Worm (Caenorhabditis elegans) whole organism, L1 larva: Measurements from ENCODE around the gene fbxa-213.

Source experiments
- C16A3.4 ChIP-seq: fragments of 150-350 bp; optimal IDR thresholded peaks from 2 replicates; lab custom pipeline; 2014; ENCODE audit warnings: missing biosample characterization, missing genetic modification characterization
- C34B4.2 ChIP-seq: sonication (generic microtip); optimal IDR thresholded peaks from 2 replicates; lab custom pipeline; 2017; ENCODE audit warnings: mild to moderate bottlenecking, missing genetic modification characterization, missing compliant biosample characterization
- Y116A8C.19 ChIP-seq: sonication (generic microtip); optimal IDR thresholded peaks from 2 replicates; lab custom pipeline; 2016; ENCODE audit warnings: missing compliant biosample characterization, missing genetic modification characterization, borderline replicate concordance
- alr-1 ChIP-seq: fragments of 200-800 bp; sonication (Bioruptor generic); optimal IDR thresholded peaks from 2 replicates; lab custom pipeline; 2018; ENCODE audit warnings: borderline replicate concordance, mild to moderate bottlenecking, missing genetic modification characterization, missing compliant biosample characterization
- aly-2 ChIP-seq: fragments of 150-350 bp; optimal IDR thresholded peaks from 2 replicates; lab custom pipeline; 2014; ENCODE audit warnings: missing biosample characterization, missing genetic modification characterization
- blmp-1 ChIP-seq: fragments of 150-350 bp; optimal IDR thresholded peaks from 2 replicates; lab custom pipeline; 2014; ENCODE audit warnings: missing biosample characterization, missing genetic modification characterization
- ceh-8 ChIP-seq: fragments of 200-800 bp; sonication (Bioruptor generic); optimal IDR thresholded peaks from 2 replicates; lab custom pipeline; 2018; ENCODE audit warnings: mild to moderate bottlenecking, missing genetic modification characterization, moderate library complexity, missing compliant biosample characterization
- ceh-88 ChIP-seq: fragments of 200-800 bp; sonication (Bioruptor generic); IDR thresholded peaks from 2 replicates; pipeline ENCODE4 v1.3.6; 2022; ENCODE audit warnings: missing genetic modification characterization, missing compliant biosample characterization
- ceh-90 ChIP-seq: sonication (generic microtip); optimal IDR thresholded peaks from 2 replicates; lab custom pipeline; 2016; ENCODE audit warnings: missing genetic modification characterization, missing compliant biosample characterization
- ces-1 ChIP-seq: fragments of 150-350 bp; optimal IDR thresholded peaks from 2 replicates; lab custom pipeline; 2014; ENCODE audit warnings: missing biosample characterization, missing genetic modification reagents, missing genetic modification characterization
- dpl-1 ChIP-seq, 3 experiments: fragments of 150-350 bp in 2 of 3; sonication (generic microtip) in 1 of 3; optimal IDR thresholded peaks; 2 replicates each; lab custom pipeline; 2014 to 2017; ENCODE audit warnings: missing biosample characterization in 3 of 3, missing genetic modification characterization in 3 of 3, missing genetic modification reagents in 3 of 3
- efl-1 ChIP-seq, 4 experiments: fragments of 150-350 bp; optimal IDR thresholded peaks in 3 of 4; peaks in 1 of 4; 1 replicate in 1 of 4; 2 replicates in 3 of 4; lab custom pipeline; 2014; ENCODE audit warnings: missing biosample characterization in 2 of 4, missing genetic modification characterization in 2 of 4, missing genetic modification reagents in 2 of 4
- egl-27 ChIP-seq, 2 experiments: fragments of 150-350 bp in 1 of 2; sonication (generic microtip); optimal IDR thresholded peaks; 3 replicates each; lab custom pipeline; 2017 to 2018; ENCODE audit warnings: missing biosample characterization in 2 of 2, missing genetic modification characterization in 2 of 2, missing genetic modification reagents in 2 of 2
- elt-3 ChIP-seq, 6 experiments: fragments of 150-350 bp in 1 of 6; sonication (generic microtip); optimal IDR thresholded peaks; 2 replicates each; lab custom pipeline; 2017 to 2018; ENCODE audit warnings: missing biosample characterization in 6 of 6, missing genetic modification characterization in 6 of 6, inconsistent platforms in 1 of 6
- fkh-8 ChIP-seq: sonication (generic microtip); optimal IDR thresholded peaks from 2 replicates; lab custom pipeline; 2016; ENCODE audit warnings: mild to moderate bottlenecking, missing genetic modification characterization, missing compliant biosample characterization
- grh-1 ChIP-seq: fragments of 200-800 bp; sonication (Bioruptor generic); IDR thresholded peaks from 2 replicates; pipeline ENCODE4 v1.3.6; 2022; ENCODE audit warnings: missing genetic modification reagents, missing genetic modification characterization, missing compliant biosample characterization
- hlh-4 ChIP-seq: sonication (generic microtip); optimal IDR thresholded peaks from 2 replicates; lab custom pipeline; 2016; ENCODE audit warnings: mild to moderate bottlenecking, missing genetic modification characterization, missing compliant biosample characterization
- irx-1 ChIP-seq: sonication (generic microtip); optimal IDR thresholded peaks from 2 replicates; lab custom pipeline; 2016; ENCODE audit warnings: missing genetic modification characterization, missing compliant biosample characterization
- jun-1 ChIP-seq: fragments of 150-350 bp; optimal IDR thresholded peaks from 2 replicates; lab custom pipeline; 2014; ENCODE audit warnings: missing biosample characterization, missing genetic modification reagents, missing genetic modification characterization
- lin-15B ChIP-seq: fragments of 150-350 bp; sonication (generic microtip); optimal IDR thresholded peaks from 3 replicates; lab custom pipeline; 2014; ENCODE audit warnings: missing biosample characterization, missing genetic modification characterization
- lin-35 ChIP-seq, 2 experiments: fragments of 150-350 bp; optimal IDR thresholded peaks; 2 replicates each; lab custom pipeline; 2014; ENCODE audit warnings: missing biosample characterization in 2 of 2, missing genetic modification characterization in 2 of 2, missing genetic modification reagents in 2 of 2
- lin-39 ChIP-seq: fragments of 150-350 bp; optimal IDR thresholded peaks from 2 replicates; lab custom pipeline; 2014; ENCODE audit warnings: missing biosample characterization, missing genetic modification reagents, missing genetic modification characterization
- lir-3 ChIP-seq: sonication (generic microtip); optimal IDR thresholded peaks from 2 replicates; lab custom pipeline; 2016; ENCODE audit warnings: mild to moderate bottlenecking, missing genetic modification characterization, moderate library complexity, missing compliant biosample characterization; ENCODE audit not compliant: poor library complexity
- lsy-2 ChIP-seq, 2 experiments: fragments of 150-350 bp; optimal IDR thresholded peaks; 2 replicates each; lab custom pipeline; 2014; ENCODE audit warnings: missing biosample characterization in 2 of 2, missing genetic modification characterization in 2 of 2
- mdl-1 ChIP-seq, 2 experiments: fragments of 150-350 bp; optimal IDR thresholded peaks; 2 replicates each; lab custom pipeline; 2014 to 2017; ENCODE audit warnings: missing biosample characterization in 2 of 2, missing genetic modification characterization in 2 of 2, inconsistent platforms in 1 of 2
- nhr-19 ChIP-seq: fragments of 200-800 bp; sonication (Bioruptor generic); conservative IDR thresholded peaks from 2 replicates; pipeline ENCODE4 v1.3.6; 2022; ENCODE audit warnings: missing genetic modification characterization, missing compliant biosample characterization
- nhr-237 ChIP-seq: fragments of 150-350 bp; optimal IDR thresholded peaks from 2 replicates; lab custom pipeline; 2014; ENCODE audit warnings: missing biosample characterization, missing genetic modification characterization
- pag-3 ChIP-seq: sonication (generic microtip); optimal IDR thresholded peaks from 2 replicates; lab custom pipeline; 2017; ENCODE audit warnings: missing genetic modification characterization, mild to moderate bottlenecking, missing compliant biosample characterization, antibody characterized with exemption, borderline replicate concordance; ENCODE audit not compliant: insufficient read depth
- pqm-1 ChIP-seq: sonication (generic microtip); optimal IDR thresholded peaks from 3 replicates; lab custom pipeline; 2017; ENCODE audit warnings: missing biosample characterization, missing genetic modification characterization
- skn-1 ChIP-seq: fragments of 150-350 bp; optimal IDR thresholded peaks from 2 replicates; lab custom pipeline; 2014; ENCODE audit warnings: missing biosample characterization, missing genetic modification characterization
- unc-30 ChIP-seq: sonication (generic microtip); optimal IDR thresholded peaks from 2 replicates; lab custom pipeline; 2017; ENCODE audit warnings: missing biosample characterization, missing genetic modification characterization
- unc-62 ChIP-seq: fragments of 150-350 bp; optimal IDR thresholded peaks from 2 replicates; lab custom pipeline; 2014; ENCODE audit warnings: missing biosample characterization, missing genetic modification reagents, missing genetic modification characterization
- unc-98 ChIP-seq: fragments of 200-800 bp; sonication (Bioruptor generic); IDR thresholded peaks from 2 replicates; pipeline ENCODE4 v1.3.6; 2022; ENCODE audit warnings: missing genetic modification characterization, missing compliant biosample characterization

fbxa-213 gene

DNA sequence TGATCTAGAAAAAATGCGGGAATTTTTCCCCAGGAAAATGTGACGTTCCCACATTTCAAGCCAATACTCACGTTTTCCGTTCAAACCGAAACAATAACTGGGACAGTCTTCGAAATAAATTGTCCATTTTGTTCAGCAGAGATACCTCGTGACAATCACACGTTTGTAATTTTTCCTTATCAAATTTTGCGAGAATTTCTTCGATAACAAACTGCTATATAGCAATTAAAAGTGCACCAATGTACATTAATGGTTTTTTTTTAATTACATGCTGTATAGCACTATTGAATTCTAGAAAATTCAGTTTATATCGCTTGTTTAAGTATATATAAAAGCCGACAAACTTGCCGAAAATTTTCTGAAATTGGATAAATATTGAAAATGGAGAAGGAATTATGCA, 2.4 kb downstream of the fbxa-213 start, which contains the start of gene R10E8.6 (continued):
- TF ChIP-seq lin-15B (tag; lab: Kevin White, UChicago) (no peak), egl-27 (tag; optimal IDR thresholded peaks at IDR 0.05; lab: Kevin White, UChicago) (no peak), ces-1 (GFP tag; lab: Kevin White, UChicago) (no peak), jun-1 (no peak), mdl-1 (tag; optimal IDR thresholded peaks at IDR 0.05; lab: Kevin White, UChicago) (no peak), efl-1 (optimal IDR thresholded peaks at IDR 0.05; lab: Kevin White, UChicago) (no peak), efl-1 (GFP tag; optimal IDR thresholded peaks at IDR 0.05 in 1 of 2; lab: Kevin White, UChicago) (peak in 1 of 2 experiments; percentile 36), lin-35 (GFP tag; optimal IDR thresholded peaks at IDR 0.05; lab: Kevin White, UChicago) (peak in 1 of 2 experiments; percentile 29), pqm-1 (tag; lab: Kevin White, UChicago) (no peak), ceh-90 (tag; lab: Kevin White, UChicago) (no peak), hlh-4 (no peak), lir-3 (tag; lab: Kevin White, UChicago) (no peak), C34B4.2 (tag; lab: Kevin White, UChicago) (no peak), lin-39 (tag; lab: Kevin White, UChicago) (no peak)

DNA sequence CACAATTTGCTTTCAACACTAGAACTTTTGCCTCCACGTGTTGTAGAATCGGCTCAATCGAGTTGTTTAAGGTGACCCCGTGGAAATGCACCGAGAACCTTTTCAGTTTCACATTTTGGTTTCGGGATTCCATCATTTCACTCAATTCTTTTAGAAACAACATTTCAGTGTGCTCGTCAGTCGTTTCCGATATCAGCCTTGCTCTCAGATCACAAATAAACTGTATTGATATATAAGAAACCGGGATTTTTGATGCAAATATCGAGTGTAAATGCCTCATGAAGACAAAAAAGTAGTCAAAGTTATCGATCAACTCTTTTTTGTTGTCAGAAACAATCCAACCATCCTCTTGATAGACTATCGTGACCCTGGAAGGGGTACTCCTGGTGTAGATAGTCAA, 3.1 kb downstream of the fbxa-213 start:
- TF ChIP-seq elt-3 (tag; optimal IDR thresholded peaks at IDR 0.05; lab: Kevin White, UChicago) (no peak), aly-2 (tag; lab: Kevin White, UChicago) (no peak), nhr-237 (tag; lab: Kevin White, UChicago) (no peak), efl-1 (optimal IDR thresholded peaks at IDR 0.05; lab: Kevin White, UChicago) (no peak), efl-1 (GFP tag; optimal IDR thresholded peaks at IDR 0.05 in 1 of 2; lab: Kevin White, UChicago) (peak in 1 of 2 experiments; percentile 75)

DNA sequence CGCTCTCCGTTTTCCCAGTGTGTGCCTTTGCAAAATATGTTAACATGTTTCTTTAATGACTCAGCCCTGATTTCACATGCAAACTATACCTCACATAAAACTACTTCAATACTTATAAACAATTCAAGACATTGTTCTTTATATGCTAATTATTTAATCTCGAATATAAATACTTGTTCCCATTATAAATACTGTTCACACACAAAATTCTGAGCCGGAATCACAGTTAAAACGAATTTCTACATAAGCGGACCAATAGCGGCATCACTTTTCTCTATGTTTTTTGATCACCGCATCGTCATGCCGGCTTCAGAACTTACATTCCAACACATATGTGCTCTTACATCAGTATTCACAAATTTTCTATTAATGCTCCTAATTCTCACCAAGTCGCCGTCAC, 14.2 kb downstream of the fbxa-213 start, which contains the start of gene R10E8.5:
R10E8.5 (plus strand) TSS at position 301 of the 400 bp plus-strand sequence.
- TF ChIP-seq unc-30 (tag; lab: Kevin White, UChicago) (no peak), skn-1 (tag; lab: Kevin White, UChicago) (no peak)
- TF ChIP-seq, all 84 proteins: peak for 0

DNA sequence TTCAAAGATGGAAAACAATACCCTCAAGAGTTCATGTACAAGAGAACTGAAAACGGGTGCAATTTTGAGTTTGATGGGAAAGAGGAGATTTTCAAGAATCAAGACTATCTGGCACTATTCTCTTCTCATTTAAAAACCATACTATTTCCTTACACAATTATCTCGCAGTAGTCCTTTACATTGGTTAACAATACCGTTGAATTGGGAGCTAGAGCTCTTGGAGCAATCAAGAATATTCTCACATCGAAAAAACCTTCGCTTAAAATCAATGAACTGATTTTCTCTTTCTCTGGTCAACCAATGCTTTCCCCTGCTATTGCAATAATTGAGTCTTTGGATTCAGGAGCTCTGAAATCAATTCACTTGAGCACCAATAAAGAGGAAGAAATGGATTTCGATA, 15.2 kb downstream of the fbxa-213 start, which contains the start of gene R10E8.2:
R10E8.2 (plus strand) TSS at position 301 of the 400 bp plus-strand sequence.
- TF ChIP-seq dpl-1 (GFP tag; optimal IDR thresholded peaks at IDR 0.05; lab: Kevin White, UChicago) = no peak
- TF ChIP-seq C16A3.4 (tag; lab: Kevin White, UChicago) = no peak
- no peak for TF ChIP-seq blmp-1 (tag; lab: Kevin White, UChicago)
- no peak for TF ChIP-seq fkh-8 (tag; lab: Kevin White, UChicago)
- TF ChIP-seq alr-1 (tag; lab: Kevin White, UChicago) = no peak
- TF ChIP-seq pag-3 (tag; lab: Kevin White, UChicago) = no peak
- TF ChIP-seq grh-1 (GFP tag; lab: Robert Waterston, UW) = no peak
- no peak for TF ChIP-seq unc-62
- no peak for TF ChIP-seq efl-1 (optimal IDR thresholded peaks at IDR 0.05; lab: Kevin White, UChicago)
- no peak for TF ChIP-seq efl-1 (GFP tag; optimal IDR thresholded peaks at IDR 0.05 in 1 of 2; lab: Kevin White, UChicago)
- no peak for TF ChIP-seq ceh-88 (GFP tag; lab: Robert Waterston, UW)
- TF ChIP-seq lin-15B (tag; lab: Kevin White, UChicago) = no peak
- TF ChIP-seq lsy-2 (tag; optimal IDR thresholded peaks at IDR 0.05; lab: Kevin White, UChicago) = no peak
- no peak for TF ChIP-seq Y116A8C.19
- TF ChIP-seq irx-1 (tag; lab: Kevin White, UChicago) = no peak
- TF ChIP-seq unc-98 (GFP tag; lab: Robert Waterston, UW) = no peak
- TF ChIP-seq nhr-19 (GFP tag; lab: Robert Waterston, UW) = no peak
- TF ChIP-seq ceh-8 = no peak
- TF ChIP-seq, all 84 proteins: peak for 0
